Worm (Caenorhabditis elegans): ENCODE measurements around the gene str-101.

- no peak for TF ChIP-seq zag-1 (tag; optimal IDR thresholded peaks at IDR 0.05)
- TF ChIP-seq lin-15B (tag; optimal IDR thresholded peaks at IDR 0.05), result no peak
- no peak for TF ChIP-seq unc-30 (tag; optimal IDR thresholded peaks at IDR 0.05)
- no peak for TF ChIP-seq Y116A8C.19 (tag; optimal IDR thresholded peaks at IDR 0.05; ENCODE audit: borderline replicate concordance)
- no peak for TF ChIP-seq snu-23 (GFP tag; optimal IDR thresholded peaks at IDR 0.05)
- no peak for TF ChIP-seq lin-39 (tag; optimal IDR thresholded peaks at IDR 0.05)
- TF ChIP-seq alr-1 (tag; optimal IDR thresholded peaks at IDR 0.05; ENCODE audit: borderline replicate concordance), result no peak
- TF ChIP-seq irx-1 (tag; optimal IDR thresholded peaks at IDR 0.05), result no peak
These were observed 30.1 kb upstream of the str-101 start, which contains the start of gene str-18 for ce11 chrV:15741851-15742250.
